Fruit fly (Drosophila melanogaster) whole organism, wandering third instar larva: Measurements from ENCODE around the gene Osi7.

Source experiments
- Dfd ChIP-seq: fragments of >200 bp; optimal IDR thresholded peaks from 2 replicates; lab custom pipeline; 2017; ENCODE audit warnings: missing biosample characterization, missing genetic modification characterization
- Dif ChIP-seq: fragments of 200-275, 200-300 bp; sonication (Bioruptor generic); optimal IDR thresholded peaks from 2 replicates; lab custom pipeline; 2018; ENCODE audit warnings: missing biosample characterization, missing genetic modification characterization; ENCODE audit not compliant: partially characterized antibody
- Hr78 ChIP-seq: fragments of >200 bp; optimal IDR thresholded peaks from 2 replicates; lab custom pipeline; 2017; ENCODE audit warnings: missing biosample characterization, missing genetic modification characterization
- Mio ChIP-seq: sonication (Bioruptor generic); optimal IDR thresholded peaks from 2 replicates; lab custom pipeline; 2016; ENCODE audit warnings: missing biosample characterization, missing genetic modification characterization
- Myc ChIP-seq: fragments of >200 bp; optimal IDR thresholded peaks from 2 replicates; lab custom pipeline; 2017
- OdsH ChIP-seq: fragments of 200-800 bp; sonication (Bioruptor generic); optimal IDR thresholded peaks from 2 replicates; lab custom pipeline; 2016; ENCODE audit warnings: missing biosample characterization, mild to moderate bottlenecking, missing genetic modification characterization
- Rel ChIP-seq, 2 experiments: fragments of 200-800 bp; sonication (Bioruptor generic) in 1 of 2; optimal IDR thresholded peaks; 2 replicates in 1 of 2; 3 replicates in 1 of 2; lab custom pipeline; 2016 to 2019; ENCODE audit warnings: mild to moderate bottlenecking in 2 of 2, missing biosample characterization in 2 of 2, missing genetic modification characterization in 2 of 2, moderate library complexity in 1 of 2
- Vsx2 ChIP-seq: fragments of 200-300, 225-300 bp; sonication (Bioruptor generic); optimal IDR thresholded peaks from 2 replicates; lab custom pipeline; 2018; ENCODE audit warnings: missing biosample characterization, missing genetic modification characterization; ENCODE audit not compliant: partially characterized antibody
- brk ChIP-seq: fragments of 200-800 bp; sonication (Bioruptor generic); optimal IDR thresholded peaks from 2 replicates; lab custom pipeline; 2016; ENCODE audit warnings: missing biosample characterization, mild to moderate bottlenecking, missing genetic modification characterization
- h ChIP-seq: fragments of 200-800 bp; sonication (Bioruptor generic); optimal IDR thresholded peaks from 3 replicates; lab custom pipeline; 2016; ENCODE audit warnings: missing biosample characterization, mild to moderate bottlenecking, missing genetic modification characterization
- jim ChIP-seq: fragments of 175-275, 200-325 bp; sonication (Bioruptor generic); optimal IDR thresholded peaks from 2 replicates; lab custom pipeline; 2016; ENCODE audit warnings: missing biosample characterization, mild to moderate bottlenecking, missing genetic modification characterization
- psq ChIP-seq: fragments of 200-800 bp; sonication (Bioruptor generic); optimal IDR thresholded peaks from 3 replicates; lab custom pipeline; 2017; ENCODE audit warnings: missing biosample characterization, mild to moderate bottlenecking, missing genetic modification characterization, moderate library complexity
- sv ChIP-seq: fragments of 200-800 bp; sonication (Bioruptor generic); optimal IDR thresholded peaks from 3 replicates; lab custom pipeline; 2016; ENCODE audit warnings: missing biosample characterization, missing genetic modification characterization
- usp ChIP-seq: fragments of >200 bp; optimal IDR thresholded peaks from 2 replicates; lab custom pipeline; 2017; ENCODE audit warnings: missing biosample characterization, missing genetic modification characterization

dm6 chr3R:6252809-6253208, 4.0 kb downstream of the Osi7 start:
- TF ChIP-seq Hr78 (GFP tag; lab: Kevin White, UChicago) (no peak), h (GFP tag; lab: Kevin White, UChicago) (no peak), brk (GFP tag; lab: Kevin White, UChicago) (no peak), usp (no peak), Dif (GFP tag; lab: Kevin White, UChicago) (no peak), Vsx2 (GFP tag; lab: Kevin White, UChicago) (no peak), sv (GFP tag; lab: Kevin White, UChicago) (no peak), jim (GFP tag; lab: Kevin White, UChicago) (no peak), Mio (no peak), OdsH (GFP tag; lab: Kevin White, UChicago) (no peak), Dfd (GFP tag; lab: Kevin White, UChicago) (no peak), Myc (lab: Kevin White, UChicago) (no peak), psq (no peak), Rel (GFP tag; optimal IDR thresholded peaks at IDR 0.05; lab: Kevin White, UChicago) (no peak), Rel (tag; optimal IDR thresholded peaks at IDR 0.05; lab: Kevin White, UChicago) (no peak)
